Worm (Caenorhabditis elegans): Measurements from ENCODE around the gene C17E7.4.

- TF ChIP-seq vab-7 (GFP tag; IDR thresholded peaks at IDR 0.05) (no peak), nhr-28 (tag; optimal IDR thresholded peaks at IDR 0.05) (no peak), lin-38 (GFP tag; IDR thresholded peaks at IDR 0.05) (no peak), unc-39 (tag; optimal IDR thresholded peaks at IDR 0.05) (no peak), zfp-3 (GFP tag; conservative IDR thresholded peaks at IDR 0.05) (no peak)
These were observed 6.5 kb upstream of the C17E7.4 start, which contains the start of gene nhr-124 for ce11 chrV:3886104-3886503.
